Fruit fly (Drosophila melanogaster) whole organism, embryonic: Measurements from ENCODE around the gene CG8671.

Experiments
- PHDP ChIP-seq: fragments of 200-800 bp; sonication (Bioruptor generic); optimal IDR thresholded peaks from 3 replicates; lab custom pipeline; 2018; ENCODE audit warnings: missing biosample characterization, mild to moderate bottlenecking, missing genetic modification characterization, moderate library complexity
- sim ChIP-seq: fragments of 200-800 bp; sonication (Bioruptor generic); IDR thresholded peaks from 2 replicates; pipeline ENCODE4 v1.3.6; 2022; ENCODE audit warnings: missing biosample characterization, missing genetic modification characterization

dm6 chr2L:21299564-21299963, 36.8 kb downstream of the CG8671 start:
- TF ChIP-seq sim (GFP tag; lab: Robert Waterston, UW) (no peak), PHDP (tag; lab: Kevin White, UChicago) (no peak)
